Worm (Caenorhabditis elegans): Measurements from ENCODE around the gene C44B12.6.
A peak's percentile ranks its signal among the peaks of the same experiment; 100 is the strongest.

Gene C44B12.6

ce11 chrIV:1108030-1108429, 28.5 kb downstream of the C44B12.6 start:
- TF ChIP-seq dpl-1 (GFP tag; optimal IDR thresholded peaks at IDR 0.05) (no peak), hlh-17 (GFP tag; optimal IDR thresholded peaks at IDR 0.05; ENCODE audit: borderline replicate concordance) (no peak), zag-1 (tag; optimal IDR thresholded peaks at IDR 0.05) (no peak), ceh-88 (GFP tag; IDR thresholded peaks at IDR 0.05) (no peak), mep-1 (tag; optimal IDR thresholded peaks at IDR 0.05) (no peak), C34B4.2 (tag; optimal IDR thresholded peaks at IDR 0.05) (no peak), sptf-1 (tag; optimal IDR thresholded peaks at IDR 0.05) (no peak), lin-35 (GFP tag; optimal IDR thresholded peaks at IDR 0.05) (no peak), C04F5.9 (tag; optimal IDR thresholded peaks at IDR 0.05) (peak; percentile 34), nhr-11 (tag; optimal IDR thresholded peaks at IDR 0.05) (no peak), nhr-237 (tag; optimal IDR thresholded peaks at IDR 0.05) (no peak), unc-130 (tag; optimal IDR thresholded peaks at IDR 0.05) (peak; percentile 44), egl-27 (tag; optimal IDR thresholded peaks at IDR 0.05) (no peak), grh-1 (GFP tag; IDR thresholded peaks at IDR 0.05) (no peak), fkh-4 (tag; optimal IDR thresholded peaks at IDR 0.05; ENCODE audit: borderline replicate concordance) (no peak), lir-3 (tag; optimal IDR thresholded peaks at IDR 0.05; ENCODE audit: poor library complexity) (no peak), nhr-90 (tag; optimal IDR thresholded peaks at IDR 0.05; ENCODE audit: poor library complexity) (no peak), elt-2 (tag; optimal IDR thresholded peaks at IDR 0.05) (no peak), zip-4 (GFP tag; optimal IDR thresholded peaks at IDR 0.05) (no peak), irx-1 (tag; optimal IDR thresholded peaks at IDR 0.05) (no peak), ceh-8 (GFP tag; optimal IDR thresholded peaks at IDR 0.05) (no peak), tlp-1 (tag; optimal IDR thresholded peaks at IDR 0.05) (no peak), unc-98 (GFP tag; IDR thresholded peaks at IDR 0.05) (no peak), fkh-10 (GFP tag; optimal IDR thresholded peaks at IDR 0.05) (no peak), skn-1 (tag; optimal IDR thresholded peaks at IDR 0.05) (no peak), unc-86 (tag; optimal IDR thresholded peaks at IDR 0.05) (no peak), elt-3 (tag; optimal IDR thresholded peaks at IDR 0.05) (no peak), efl-1 (optimal IDR thresholded peaks at IDR 0.05) (peak in 1 of 2 experiments; percentile 19), efl-1 (GFP tag; optimal IDR thresholded peaks at IDR 0.05 in 1 of 2) (no peak), aly-2 (tag; optimal IDR thresholded peaks at IDR 0.05) (no peak), nhr-76 (tag; optimal IDR thresholded peaks at IDR 0.05) (no peak), mef-2 (tag; optimal IDR thresholded peaks at IDR 0.05) (no peak), unc-30 (tag; optimal IDR thresholded peaks at IDR 0.05) (no peak), efl-3 (GFP tag; optimal IDR thresholded peaks at IDR 0.05) (no peak), unc-62 (GFP tag; optimal IDR thresholded peaks at IDR 0.05) (no peak), ceh-63 (GFP tag; optimal IDR thresholded peaks at IDR 0.05) (no peak), nhr-20 (tag; optimal IDR thresholded peaks at IDR 0.05) (peak; percentile 50), nhr-47 (tag; optimal IDR thresholded peaks at IDR 0.05) (peak; percentile 28), mdl-1 (tag; optimal IDR thresholded peaks at IDR 0.05) (no peak), ceh-82 (tag; optimal IDR thresholded peaks at IDR 0.05) (no peak), ces-1 (GFP tag; optimal IDR thresholded peaks at IDR 0.05) (no peak), egl-13 (tag; optimal IDR thresholded peaks at IDR 0.05) (no peak), snpc-4 (tag; optimal IDR thresholded peaks at IDR 0.05) (no peak), lin-15B (tag; optimal IDR thresholded peaks at IDR 0.05) (no peak), ztf-4 (tag; optimal IDR thresholded peaks at IDR 0.05) (peak; percentile 33), mab-9 (GFP tag; IDR thresholded peaks at IDR 0.05) (no peak), lsy-2 (tag; optimal IDR thresholded peaks at IDR 0.05) (peak; percentile 39 to 50), Y116A8C.19 (tag; optimal IDR thresholded peaks at IDR 0.05; ENCODE audit: borderline replicate concordance) (no peak), ama-1 (optimal IDR thresholded peaks at IDR 0.05) (no peak), ztf-11 (tag; optimal IDR thresholded peaks at IDR 0.05) (no peak), aha-1 (tag; optimal IDR thresholded peaks at IDR 0.05) (no peak), ceh-90 (tag; optimal IDR thresholded peaks at IDR 0.05) (no peak), swsn-7 (tag; optimal IDR thresholded peaks at IDR 0.05) (peak; percentile 50), ets-5 (GFP tag; IDR thresholded peaks at IDR 0.05) (no peak)

All from whole organism, L1 larva.